Worm (Caenorhabditis elegans) whole organism, young adult: ENCODE data around the gene Y57G11C.14.

ENCODE experiments used
- B0019.2 ChIP-seq: fragments of 200-800 bp; sonication (Bioruptor generic); conservative IDR thresholded peaks from 2 replicates; pipeline ENCODE4 v1.3.6; 2022; ENCODE audit warnings: missing genetic modification reagents, missing genetic modification characterization, missing compliant biosample characterization
- B0336.3 ChIP-seq: fragments of 200-800 bp; sonication (Bioruptor generic); IDR thresholded peaks from 2 replicates; pipeline ENCODE4 v1.3.6; 2022; ENCODE audit warnings: missing genetic modification characterization, missing compliant biosample characterization
- D2030.7 ChIP-seq: fragments of 200-800 bp; sonication (Bioruptor generic); IDR thresholded peaks from 2 replicates; pipeline ENCODE4 v1.3.6; 2022; ENCODE audit warnings: missing genetic modification reagents, missing genetic modification characterization, missing compliant biosample characterization
- F10E7.11 ChIP-seq: sonication (generic microtip); optimal IDR thresholded peaks from 2 replicates; lab custom pipeline; 2017; ENCODE audit warnings: mild to moderate bottlenecking, missing genetic modification characterization, moderate library complexity, missing compliant biosample characterization
- F22D6.2 ChIP-seq: sonication (generic microtip); optimal IDR thresholded peaks from 2 replicates; lab custom pipeline; 2016; ENCODE audit warnings: mild to moderate bottlenecking, missing genetic modification characterization, missing compliant biosample characterization
- F37B4.10 ChIP-seq: fragments of 200-800 bp; sonication (Bioruptor generic); IDR thresholded peaks from 2 replicates; pipeline ENCODE4 v1.3.6; 2022; ENCODE audit warnings: missing genetic modification characterization, missing compliant biosample characterization
- K11D2.4 ChIP-seq: fragments of 200-800 bp; sonication (Bioruptor generic); IDR thresholded peaks from 2 replicates; pipeline ENCODE4 v1.3.6; 2022; ENCODE audit warnings: missing genetic modification reagents, missing genetic modification characterization, missing compliant biosample characterization
- T07F8.4 ChIP-seq: sonication (generic microtip); optimal IDR thresholded peaks from 2 replicates; lab custom pipeline; 2016; ENCODE audit warnings: mild to moderate bottlenecking, missing genetic modification characterization, moderate library complexity, missing compliant biosample characterization
- Y53G8AR.9 ChIP-seq: fragments of 200-800 bp; sonication (Bioruptor generic); conservative IDR thresholded peaks from 2 replicates; pipeline ENCODE4 v1.3.6; 2022; ENCODE audit warnings: missing genetic modification reagents, missing genetic modification characterization, missing compliant biosample characterization
- Y67H2A.10 ChIP-seq: fragments of 200-800 bp; sonication (Bioruptor generic); conservative IDR thresholded peaks from 2 replicates; pipeline ENCODE4 v1.3.6; 2022; ENCODE audit warnings: missing genetic modification reagents, missing genetic modification characterization, missing compliant biosample characterization
- Y79H2A.3 ChIP-seq: fragments of 200-800 bp; sonication (Bioruptor generic); conservative IDR thresholded peaks from 2 replicates; pipeline ENCODE4 v1.3.6; 2022; ENCODE audit warnings: missing genetic modification reagents, missing genetic modification characterization, missing compliant biosample characterization
- ama-1 ChIP-seq, 3 experiments: fragments of 150-350 bp in 1 of 3; sonication (generic microtip) in 2 of 3; optimal IDR thresholded peaks; 2 replicates each; lab custom pipeline; 2014 to 2018; ENCODE audit warnings: missing biosample characterization in 2 of 3, missing genetic modification characterization in 2 of 3, missing genetic modification reagents in 2 of 3
- aptf-2 ChIP-seq: fragments of 200-800 bp; sonication (Bioruptor generic); conservative IDR thresholded peaks from 2 replicates; pipeline ENCODE4 v1.3.6; 2022; ENCODE audit warnings: missing genetic modification reagents, missing genetic modification characterization, missing compliant biosample characterization
- athp-1 ChIP-seq: sonication (generic microtip); optimal IDR thresholded peaks from 2 replicates; lab custom pipeline; 2017; ENCODE audit warnings: mild to moderate bottlenecking, missing genetic modification characterization, missing compliant biosample characterization
- attf-6 ChIP-seq: fragments of 200-800 bp; sonication (Bioruptor generic); IDR thresholded peaks from 2 replicates; pipeline ENCODE4 v1.3.6; 2022; ENCODE audit warnings: missing genetic modification reagents, missing genetic modification characterization, missing compliant biosample characterization
- bed-1 ChIP-seq: fragments of 200-800 bp; sonication (Bioruptor generic); IDR thresholded peaks from 2 replicates; pipeline ENCODE4 v1.3.6; 2022; ENCODE audit warnings: missing genetic modification reagents, missing genetic modification characterization, missing compliant biosample characterization
- bed-2 ChIP-seq: fragments of 200-800 bp; sonication (Bioruptor generic); IDR thresholded peaks from 2 replicates; pipeline ENCODE4 v1.3.6; 2022; ENCODE audit warnings: missing genetic modification reagents, missing genetic modification characterization, missing compliant biosample characterization
- cebp-1 ChIP-seq, 2 experiments: fragments of 200-800 bp in 1 of 2; sonication (Bioruptor generic) in 1 of 2; sonication (generic microtip) in 1 of 2; IDR thresholded peaks in 1 of 2; optimal IDR thresholded peaks in 1 of 2; 2 replicates each; pipeline versions ENCODE4 v1.3.6 to Lab custom; 2017 to 2022; ENCODE audit warnings: missing compliant biosample characterization in 2 of 2, missing genetic modification characterization in 2 of 2, mild to moderate bottlenecking in 1 of 2, missing genetic modification reagents in 1 of 2, moderate library complexity in 1 of 2
- cebp-2 ChIP-seq: fragments of 200-800 bp; sonication (Bioruptor generic); IDR thresholded peaks from 2 replicates; pipeline ENCODE4 v1.3.6; 2022; ENCODE audit warnings: missing genetic modification characterization, missing compliant biosample characterization
- ceh-100 ChIP-seq: fragments of 200-800 bp; sonication (Bioruptor generic); IDR thresholded peaks from 2 replicates; pipeline ENCODE4 v1.3.6; 2022; ENCODE audit warnings: missing genetic modification reagents, missing genetic modification characterization, missing compliant biosample characterization
- dox-1 ChIP-seq: fragments of 200-800 bp; sonication (Bioruptor generic); IDR thresholded peaks from 2 replicates; pipeline ENCODE4 v1.3.6; 2022; ENCODE audit warnings: missing genetic modification reagents, missing genetic modification characterization, missing compliant biosample characterization
- egl-44 ChIP-seq: fragments of 200-800 bp; sonication (Bioruptor generic); IDR thresholded peaks from 2 replicates; pipeline ENCODE4 v1.3.6; 2022; ENCODE audit warnings: missing genetic modification reagents, missing genetic modification characterization, missing compliant biosample characterization
- ekl-4 ChIP-seq: fragments of 200-800 bp; sonication (Bioruptor generic); IDR thresholded peaks from 2 replicates; pipeline ENCODE4 v1.3.6; 2022; ENCODE audit warnings: missing genetic modification reagents, missing genetic modification characterization, missing compliant biosample characterization
- him-1 ChIP-seq: sonication (generic microtip); optimal IDR thresholded peaks from 2 replicates; lab custom pipeline; 2016; ENCODE audit warnings: missing genotype, missing genetic modification reagents, missing genetic modification characterization, missing compliant biosample characterization
- hlh-12 ChIP-seq: sonication (generic microtip); optimal IDR thresholded peaks from 2 replicates; lab custom pipeline; 2016; ENCODE audit warnings: missing genetic modification characterization, missing compliant biosample characterization
- hrde-1 ChIP-seq: sonication (generic microtip); optimal IDR thresholded peaks from 2 replicates; lab custom pipeline; 2016; ENCODE audit warnings: missing genetic modification characterization, mild to moderate bottlenecking, missing compliant biosample characterization, moderate library complexity, missing genotype, missing genetic modification reagents, borderline replicate concordance
- hsf-1 ChIP-seq: fragments of 200-800 bp; sonication (Bioruptor generic); IDR thresholded peaks from 2 replicates; pipeline ENCODE4 v1.3.6; 2022; ENCODE audit warnings: missing genetic modification reagents, missing genetic modification characterization, missing compliant biosample characterization
- lin-26 ChIP-seq: fragments of 200-800 bp; sonication (Bioruptor generic); IDR thresholded peaks from 2 replicates; pipeline ENCODE4 v1.3.6; 2022; ENCODE audit warnings: missing genetic modification reagents, missing genetic modification characterization, missing compliant biosample characterization
- lin-40 ChIP-seq: sonication (generic microtip); optimal IDR thresholded peaks from 2 replicates; lab custom pipeline; 2016; ENCODE audit warnings: missing genetic modification characterization, mild to moderate bottlenecking, missing compliant biosample characterization, missing genotype, missing genetic modification reagents
- lin-54 ChIP-seq: fragments of 200-800 bp; sonication (Bioruptor generic); optimal IDR thresholded peaks from 2 replicates; lab custom pipeline; 2018; ENCODE audit warnings: mild to moderate bottlenecking, missing genetic modification characterization, missing compliant biosample characterization
- lsl-1 ChIP-seq: fragments of 200-800 bp; sonication (Bioruptor generic); optimal IDR thresholded peaks from 2 replicates; lab custom pipeline; 2018; ENCODE audit warnings: mild to moderate bottlenecking, missing genetic modification characterization, moderate library complexity, missing compliant biosample characterization
- madf-10 ChIP-seq: sonication (generic microtip); optimal IDR thresholded peaks from 2 replicates; lab custom pipeline; 2016; ENCODE audit warnings: mild to moderate bottlenecking, missing genetic modification characterization, missing compliant biosample characterization
- madf-6 ChIP-seq: fragments of 200-800 bp; sonication (Bioruptor generic); IDR thresholded peaks from 2 replicates; pipeline ENCODE4 v1.3.6; 2022; ENCODE audit warnings: missing genetic modification reagents, missing genetic modification characterization, missing compliant biosample characterization
- nfya-1 ChIP-seq: sonication (generic microtip); optimal IDR thresholded peaks from 2 replicates; lab custom pipeline; 2017; ENCODE audit warnings: antibody characterized with exemption, missing compliant biosample characterization, missing genetic modification characterization, borderline replicate concordance; ENCODE audit not compliant: insufficient read depth
- nhr-179 ChIP-seq: sonication (generic microtip); optimal IDR thresholded peaks from 2 replicates; lab custom pipeline; 2016; ENCODE audit warnings: mild to moderate bottlenecking, missing genetic modification characterization, missing compliant biosample characterization
- pbrm-1 ChIP-seq: fragments of 200-800 bp; sonication (Bioruptor generic); IDR thresholded peaks from 2 replicates; pipeline ENCODE4 v1.3.6; 2022; ENCODE audit warnings: missing genetic modification reagents, missing genetic modification characterization, missing compliant biosample characterization
- repo-1 ChIP-seq: sonication (generic microtip); optimal IDR thresholded peaks from 2 replicates; lab custom pipeline; 2017; ENCODE audit warnings: mild to moderate bottlenecking, missing genetic modification characterization, missing compliant biosample characterization
- sdz-38 ChIP-seq: sonication (generic microtip); optimal IDR thresholded peaks from 2 replicates; lab custom pipeline; 2016; ENCODE audit warnings: missing genotype, missing genetic modification characterization, missing compliant biosample characterization
- sea-2 ChIP-seq: fragments of 200-800 bp; sonication (Bioruptor generic); IDR thresholded peaks from 2 replicates; pipeline ENCODE4 v1.3.6; 2022; ENCODE audit warnings: missing genetic modification characterization, missing compliant biosample characterization
- snpc-1.3 ChIP-seq: sonication (generic microtip); optimal IDR thresholded peaks from 2 replicates; lab custom pipeline; 2017; ENCODE audit warnings: missing genetic modification characterization, mild to moderate bottlenecking, missing compliant biosample characterization, antibody characterized with exemption, moderate library complexity, missing genotype, missing genetic modification reagents; ENCODE audit not compliant: insufficient read depth
- snpc-3.4 ChIP-seq: sonication (generic microtip); optimal IDR thresholded peaks from 2 replicates; lab custom pipeline; 2017; ENCODE audit warnings: missing genetic modification characterization, mild to moderate bottlenecking, missing compliant biosample characterization, antibody characterized with exemption, moderate library complexity, missing genotype, missing genetic modification reagents
- snpc-4 ChIP-seq, 5 experiments: fragments of 150-350 bp in 1 of 5; sonication (generic microtip) in 4 of 5; optimal IDR thresholded peaks; 2 replicates each; lab custom pipeline; 2014 to 2018; ENCODE audit warnings: missing genetic modification characterization in 5 of 5, missing biosample characterization in 3 of 5, antibody characterized with exemption in 2 of 5, mild to moderate bottlenecking in 2 of 5, missing compliant biosample characterization in 2 of 5, missing genotype in 2 of 5, moderate library complexity in 2 of 5, missing genetic modification reagents in 1 of 5
- somi-1 ChIP-seq: fragments of 200-800 bp; sonication (Bioruptor generic); optimal IDR thresholded peaks from 2 replicates; lab custom pipeline; 2018; ENCODE audit warnings: mild to moderate bottlenecking, missing genetic modification characterization, missing compliant biosample characterization
- tbp1 ChIP-seq: fragments of 200-800 bp; sonication (Bioruptor generic); optimal IDR thresholded peaks from 2 replicates; lab custom pipeline; 2018; ENCODE audit warnings: mild to moderate bottlenecking, missing genetic modification characterization, missing compliant biosample characterization
- tlf-1 ChIP-seq: fragments of 200-800 bp; sonication (Bioruptor generic); optimal IDR thresholded peaks from 2 replicates; lab custom pipeline; 2018; ENCODE audit warnings: mild to moderate bottlenecking, missing genetic modification characterization, missing compliant biosample characterization
- xnd-1 ChIP-seq: sonication (generic microtip); optimal IDR thresholded peaks from 2 replicates; lab custom pipeline; 2016; ENCODE audit warnings: missing genotype, missing genetic modification reagents, missing genetic modification characterization, missing compliant biosample characterization

Gene Y57G11C.14

ce11 chrIV:14769218-14769835, 29.8 kb upstream of the Y57G11C.14 start, which contains the start of gene Y57G11C.43:
Gene Y57G11C.43 (plus strand): TSS chrIV:14769441.
- TF ChIP-seq K11D2.4 = no peak
- 0 out of 2 replicates have a peak, but pooled peaks have one; percentile 23 for TF ChIP-seq hsf-1 (GFP tag; lab: Robert Waterston, UW)
- TF ChIP-seq nfya-1 (tag; lab: Kevin White, UChicago) = no peak
- no peak for TF ChIP-seq cebp-1 (GFP tag; IDR thresholded peaks at IDR 0.05; lab: Robert Waterston, UW)
- TF ChIP-seq cebp-1 (tag; optimal IDR thresholded peaks at IDR 0.05; lab: Kevin White, UChicago) = peak; percentile 21
- TF ChIP-seq Y79H2A.3 (GFP tag; lab: Robert Waterston, UW) = no peak
- TF ChIP-seq lin-26 (GFP tag; lab: Robert Waterston, UW) = no peak
- no peak for TF ChIP-seq hrde-1
- TF ChIP-seq Y67H2A.10 (GFP tag; lab: Robert Waterston, UW) = no peak
- 0 out of 2 replicates have a peak, but pooled peaks have one; percentile 31 for TF ChIP-seq B0336.3 (GFP tag; lab: Robert Waterston, UW)
- no peak for TF ChIP-seq F10E7.11 (tag; lab: Kevin White, UChicago)
- peak; percentile 51 for TF ChIP-seq snpc-1.3 (tag; lab: Kevin White, UChicago)
- TF ChIP-seq xnd-1 (tag; lab: Kevin White, UChicago) = peak; percentile 16
- no peak for TF ChIP-seq dox-1 (GFP tag; lab: Robert Waterston, UW)
- TF ChIP-seq ama-1 (optimal IDR thresholded peaks at IDR 0.05; lab: Kevin White, UChicago) = no peak
- peak; percentile 11 to 37 for TF ChIP-seq ama-1 (GFP tag; optimal IDR thresholded peaks at IDR 0.05; lab: Kevin White, UChicago)
- TF ChIP-seq lsl-1 (GFP tag; lab: Kevin White, UChicago) = peak; percentile 2
- TF ChIP-seq sdz-38 (tag; lab: Kevin White, UChicago) = no peak
- TF ChIP-seq hlh-12 (tag; lab: Kevin White, UChicago) = no peak
- TF ChIP-seq B0019.2 (GFP tag; lab: Robert Waterston, UW) = no peak
- peak; percentile 34 for TF ChIP-seq athp-1
- TF ChIP-seq cebp-2 = no peak
- TF ChIP-seq F22D6.2 (tag; lab: Kevin White, UChicago) = no peak
- TF ChIP-seq somi-1 (GFP tag; lab: Kevin White, UChicago) = no peak
- peak; percentile 59; the same call in 1 of the 2 replicates for TF ChIP-seq Y53G8AR.9 (GFP tag; lab: Robert Waterston, UW)
- peak; percentile 56 for TF ChIP-seq madf-6
- no peak for TF ChIP-seq lin-40
- no peak for TF ChIP-seq madf-10
- TF ChIP-seq ceh-100 (GFP tag; lab: Robert Waterston, UW) = no peak
- peak; percentile 6 for TF ChIP-seq snpc-3.4
- TF ChIP-seq attf-6 (GFP tag; lab: Robert Waterston, UW) = peak; percentile 95
- TF ChIP-seq ekl-4 (GFP tag; lab: Robert Waterston, UW) = peak; percentile 55
- TF ChIP-seq sea-2 (GFP tag; lab: Robert Waterston, UW) = no peak
- TF ChIP-seq him-1 (tag; lab: Kevin White, UChicago) = no peak
- TF ChIP-seq T07F8.4 (tag; lab: Kevin White, UChicago) = no peak
- TF ChIP-seq repo-1 (tag; lab: Kevin White, UChicago) = no peak
- TF ChIP-seq snpc-4 (GFP tag; optimal IDR thresholded peaks at IDR 0.05; lab: Kevin White, UChicago) = no peak
- peak in 3 of 4 experiments; percentile 25 to 92 (median 76) for TF ChIP-seq snpc-4 (tag; optimal IDR thresholded peaks at IDR 0.05; lab: Kevin White, UChicago)
- 0 out of 2 replicates have a peak, but pooled peaks have one; percentile 16 for TF ChIP-seq pbrm-1 (GFP tag; lab: Robert Waterston, UW)
- no peak for TF ChIP-seq bed-2
- TF ChIP-seq bed-1 (GFP tag; lab: Robert Waterston, UW) = no peak
- TF ChIP-seq tbp1 (GFP tag; lab: Kevin White, UChicago) = peak; percentile 26
- TF ChIP-seq egl-44 (GFP tag; lab: Robert Waterston, UW) = no peak
- TF ChIP-seq tlf-1 (GFP tag; lab: Kevin White, UChicago) = peak; percentile 22
- no peak for TF ChIP-seq F37B4.10 (GFP tag; lab: Robert Waterston, UW)
- TF ChIP-seq nhr-179 (tag; lab: Kevin White, UChicago) = no peak
- no peak for TF ChIP-seq aptf-2
- 0 out of 2 replicates have a peak, but pooled peaks have one; percentile 31 for TF ChIP-seq D2030.7
- TF ChIP-seq lin-54 (GFP tag; lab: Kevin White, UChicago) = peak; percentile 21
